Worm (Caenorhabditis elegans) whole organism, young adult: ENCODE measurements around the gene C54D2.6.

ENCODE experiments used
- B0019.2 ChIP-seq: fragments of 200-800 bp; sonication (Bioruptor generic); conservative IDR thresholded peaks from 2 replicates; pipeline ENCODE4 v1.3.6; 2022; ENCODE audit warnings: missing genetic modification reagents, missing genetic modification characterization, missing compliant biosample characterization
- F37B4.10 ChIP-seq: fragments of 200-800 bp; sonication (Bioruptor generic); IDR thresholded peaks from 2 replicates; pipeline ENCODE4 v1.3.6; 2022; ENCODE audit warnings: missing genetic modification characterization, missing compliant biosample characterization
- F55B11.4 ChIP-seq: sonication (generic microtip); optimal IDR thresholded peaks from 2 replicates; lab custom pipeline; 2016; ENCODE audit warnings: missing compliant biosample characterization, missing genetic modification characterization, borderline replicate concordance; ENCODE audit not compliant: insufficient read depth
- T26A5.8 ChIP-seq: sonication (generic microtip); optimal IDR thresholded peaks from 2 replicates; lab custom pipeline; 2016; ENCODE audit warnings: missing genetic modification characterization, missing compliant biosample characterization
- Y53F4B.3 ChIP-seq: fragments of 200-800 bp; sonication (Bioruptor generic); IDR thresholded peaks from 2 replicates; pipeline ENCODE4 v1.3.6; 2022; ENCODE audit warnings: missing genetic modification reagents, missing genetic modification characterization, missing compliant biosample characterization
- Y56A3A.18 ChIP-seq: fragments of 200-800 bp; sonication (Bioruptor generic); IDR thresholded peaks from 2 replicates; pipeline ENCODE4 v1.3.6; 2022; ENCODE audit warnings: missing genetic modification reagents, missing genetic modification characterization, missing compliant biosample characterization
- akir-1 ChIP-seq: fragments of 200-800 bp; sonication (Bioruptor generic); optimal IDR thresholded peaks from 2 replicates; lab custom pipeline; 2018; ENCODE audit warnings: mild to moderate bottlenecking, missing genetic modification characterization, moderate library complexity, missing compliant biosample characterization
- aptf-2 ChIP-seq: fragments of 200-800 bp; sonication (Bioruptor generic); conservative IDR thresholded peaks from 2 replicates; pipeline ENCODE4 v1.3.6; 2022; ENCODE audit warnings: missing genetic modification reagents, missing genetic modification characterization, missing compliant biosample characterization
- attf-3 ChIP-seq: fragments of 200-800 bp; sonication (Bioruptor generic); conservative IDR thresholded peaks from 2 replicates; pipeline ENCODE4 v1.3.6; 2022; ENCODE audit warnings: missing genetic modification reagents, missing genetic modification characterization, missing compliant biosample characterization
- attf-6 ChIP-seq: fragments of 200-800 bp; sonication (Bioruptor generic); IDR thresholded peaks from 2 replicates; pipeline ENCODE4 v1.3.6; 2022; ENCODE audit warnings: missing genetic modification reagents, missing genetic modification characterization, missing compliant biosample characterization
- ceh-40 ChIP-seq: fragments of 200-800 bp; sonication (Bioruptor generic); IDR thresholded peaks from 2 replicates; pipeline ENCODE4 v1.3.6; 2022; ENCODE audit warnings: missing genetic modification characterization, missing compliant biosample characterization
- ceh-91 ChIP-seq: fragments of 200-800 bp; sonication (Bioruptor generic); IDR thresholded peaks from 2 replicates; pipeline ENCODE4 v1.3.6; 2022; ENCODE audit warnings: missing genetic modification reagents, missing genetic modification characterization, missing compliant biosample characterization
- dox-1 ChIP-seq: fragments of 200-800 bp; sonication (Bioruptor generic); IDR thresholded peaks from 2 replicates; pipeline ENCODE4 v1.3.6; 2022; ENCODE audit warnings: missing genetic modification reagents, missing genetic modification characterization, missing compliant biosample characterization
- efl-1 ChIP-seq: fragments of 150-350 bp; optimal IDR thresholded peaks from 2 replicates; lab custom pipeline; 2014; ENCODE audit warnings: missing biosample characterization, missing genetic modification reagents, missing genetic modification characterization
- ekl-4 ChIP-seq: fragments of 200-800 bp; sonication (Bioruptor generic); IDR thresholded peaks from 2 replicates; pipeline ENCODE4 v1.3.6; 2022; ENCODE audit warnings: missing genetic modification reagents, missing genetic modification characterization, missing compliant biosample characterization
- fkh-3 ChIP-seq: sonication (generic microtip); optimal IDR thresholded peaks from 2 replicates; lab custom pipeline; 2016; ENCODE audit warnings: mild to moderate bottlenecking, missing genetic modification characterization, missing compliant biosample characterization
- him-1 ChIP-seq: sonication (generic microtip); optimal IDR thresholded peaks from 2 replicates; lab custom pipeline; 2016; ENCODE audit warnings: missing genotype, missing genetic modification reagents, missing genetic modification characterization, missing compliant biosample characterization
- hlh-12 ChIP-seq: sonication (generic microtip); optimal IDR thresholded peaks from 2 replicates; lab custom pipeline; 2016; ENCODE audit warnings: missing genetic modification characterization, missing compliant biosample characterization
- hlh-26 ChIP-seq: fragments of 200-800 bp; sonication (Bioruptor generic); conservative IDR thresholded peaks from 2 replicates; pipeline ENCODE4 v1.3.6; 2022; ENCODE audit warnings: missing genetic modification reagents, missing genetic modification characterization, missing compliant biosample characterization
- hmg-1.2 ChIP-seq: fragments of 200-800 bp; sonication (Bioruptor generic); IDR thresholded peaks from 2 replicates; pipeline ENCODE4 v1.3.6; 2022; ENCODE audit warnings: missing genetic modification reagents, missing genetic modification characterization, missing compliant biosample characterization
- hsf-1 ChIP-seq: fragments of 200-800 bp; sonication (Bioruptor generic); IDR thresholded peaks from 2 replicates; pipeline ENCODE4 v1.3.6; 2022; ENCODE audit warnings: missing genetic modification reagents, missing genetic modification characterization, missing compliant biosample characterization
- let-607 ChIP-seq, 2 experiments: fragments of 200-800 bp in 1 of 2; sonication (Bioruptor generic) in 1 of 2; sonication (generic microtip) in 1 of 2; optimal IDR thresholded peaks; 2 replicates each; lab custom pipeline; 2016 to 2018; ENCODE audit warnings: mild to moderate bottlenecking in 2 of 2, missing compliant biosample characterization in 2 of 2, missing genetic modification characterization in 2 of 2, moderate library complexity in 2 of 2, missing genotype in 1 of 2
- lin-54 ChIP-seq: fragments of 200-800 bp; sonication (Bioruptor generic); optimal IDR thresholded peaks from 2 replicates; lab custom pipeline; 2018; ENCODE audit warnings: mild to moderate bottlenecking, missing genetic modification characterization, missing compliant biosample characterization
- madf-6 ChIP-seq: fragments of 200-800 bp; sonication (Bioruptor generic); IDR thresholded peaks from 2 replicates; pipeline ENCODE4 v1.3.6; 2022; ENCODE audit warnings: missing genetic modification reagents, missing genetic modification characterization, missing compliant biosample characterization
- madf-8 ChIP-seq: fragments of 200-800 bp; sonication (Bioruptor generic); conservative IDR thresholded peaks from 2 replicates; pipeline ENCODE4 v1.3.6; 2022; ENCODE audit warnings: missing genetic modification reagents, missing genetic modification characterization, missing compliant biosample characterization
- nfya-2 ChIP-seq: fragments of 200-800 bp; sonication (Bioruptor generic); IDR thresholded peaks from 2 replicates; pipeline ENCODE4 v1.3.6; 2022; ENCODE audit warnings: missing genetic modification reagents, missing genetic modification characterization, missing compliant biosample characterization
- nhr-120 ChIP-seq: fragments of 200-800 bp; sonication (Bioruptor generic); IDR thresholded peaks from 2 replicates; pipeline ENCODE4 v1.3.6; 2022; ENCODE audit warnings: missing genetic modification characterization, missing compliant biosample characterization
- nhr-179 ChIP-seq: sonication (generic microtip); optimal IDR thresholded peaks from 2 replicates; lab custom pipeline; 2016; ENCODE audit warnings: mild to moderate bottlenecking, missing genetic modification characterization, missing compliant biosample characterization
- pbrm-1 ChIP-seq: fragments of 200-800 bp; sonication (Bioruptor generic); IDR thresholded peaks from 2 replicates; pipeline ENCODE4 v1.3.6; 2022; ENCODE audit warnings: missing genetic modification reagents, missing genetic modification characterization, missing compliant biosample characterization
- tlf-1 ChIP-seq: fragments of 200-800 bp; sonication (Bioruptor generic); optimal IDR thresholded peaks from 2 replicates; lab custom pipeline; 2018; ENCODE audit warnings: mild to moderate bottlenecking, missing genetic modification characterization, missing compliant biosample characterization
- zim-3 ChIP-seq: sonication (generic microtip); optimal IDR thresholded peaks from 2 replicates; lab custom pipeline; 2017; ENCODE audit warnings: mild to moderate bottlenecking, missing genetic modification characterization, moderate library complexity, missing compliant biosample characterization
- ztf-25 ChIP-seq: fragments of 200-800 bp; sonication (Bioruptor generic); IDR thresholded peaks from 2 replicates; pipeline ENCODE4 v1.3.6; 2022; ENCODE audit warnings: missing genetic modification reagents, missing genetic modification characterization, missing compliant biosample characterization
- ztf-28 ChIP-seq: fragments of 200-800 bp; sonication (Bioruptor generic); IDR thresholded peaks from 2 replicates; pipeline ENCODE4 v1.3.6; 2022; ENCODE audit warnings: missing genetic modification reagents, missing genetic modification characterization, missing compliant biosample characterization
- ztf-3 ChIP-seq: fragments of 200-800 bp; sonication (Bioruptor generic); optimal IDR thresholded peaks from 2 replicates; lab custom pipeline; 2018; ENCODE audit warnings: mild to moderate bottlenecking, missing genetic modification characterization, missing compliant biosample characterization

The C54D2.6 gene

ce11 chrX:7847413-7847812 lies at the start of gene C54D2.6:
C54D2.6 (minus strand) TSS chrX:7847513.
- no peak for TF ChIP-seq ztf-28 (GFP tag; lab: Robert Waterston, UW)

- TF ChIP-seq ztf-3, result no peak
- no peak for TF ChIP-seq lin-54
- TF ChIP-seq attf-6 (GFP tag; lab: Robert Waterston, UW), result no peak
- TF ChIP-seq madf-6 (GFP tag; lab: Robert Waterston, UW), result no peak
- TF ChIP-seq F37B4.10 (GFP tag; lab: Robert Waterston, UW), result no peak
- no peak for TF ChIP-seq hmg-1.2 (GFP tag; lab: Robert Waterston, UW)
- no peak for TF ChIP-seq Y53F4B.3 (GFP tag; lab: Robert Waterston, UW)
- TF ChIP-seq aptf-2 (GFP tag; lab: Robert Waterston, UW), result no peak
- TF ChIP-seq ztf-25 (GFP tag; lab: Robert Waterston, UW), result no peak
- no peak for TF ChIP-seq let-607 (tag; optimal IDR thresholded peaks at IDR 0.05; lab: Kevin White, UChicago)
- no peak for TF ChIP-seq efl-1 (GFP tag; lab: Kevin White, UChicago)
- TF ChIP-seq ceh-40 (GFP tag; lab: Robert Waterston, UW), result no peak
- TF ChIP-seq tlf-1 (GFP tag; lab: Kevin White, UChicago), result no peak
Observed at ce11 chrX:7892296-7892695, 45.0 kb upstream of the C54D2.6 start, which contains the start of gene C39D10.5. C39D10.5 (minus strand) TSS chrX:7892396.

DNA sequence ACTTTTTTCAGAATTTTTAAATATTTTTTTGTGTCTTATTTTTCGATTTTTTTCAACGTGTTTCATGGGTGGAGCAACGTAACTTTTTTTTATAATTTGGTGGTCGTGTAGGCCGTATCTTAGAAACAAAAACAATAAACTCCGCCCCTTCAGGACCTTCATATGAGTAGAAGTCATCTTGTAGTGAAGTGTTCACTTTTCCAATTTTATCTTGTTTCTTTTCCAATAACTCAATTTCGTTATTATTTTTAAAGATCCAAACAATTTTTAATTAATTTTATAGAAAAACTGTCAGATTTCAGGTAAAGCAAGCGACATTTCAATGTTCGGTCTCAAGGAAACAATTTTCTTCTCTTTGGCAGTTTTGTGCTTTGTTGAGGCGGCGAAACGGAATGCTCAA lies 41.6 kb upstream of the C54D2.6 start, which contains the start of gene C39D10.2:
TSS of gene C39D10.2 (plus strand) at position 301 of the 400 bp plus-strand sequence.
- TF ChIP-seq him-1 (tag; lab: Kevin White, UChicago) (no peak), T26A5.8 (tag; lab: Kevin White, UChicago) (no peak), ceh-91 (no peak)

ce11 chrX:7886200-7886599 lies 38.9 kb upstream of the C54D2.6 start:
- TF ChIP-seq akir-1 (GFP tag; lab: Kevin White, UChicago) (no peak), hlh-12 (tag; lab: Kevin White, UChicago) (no peak), F55B11.4 (tag; lab: Kevin White, UChicago) (no peak), hlh-26 (no peak), tlf-1 (GFP tag; lab: Kevin White, UChicago) (no peak), ceh-91 (no peak), B0019.2 (GFP tag; lab: Robert Waterston, UW) (no peak), fkh-3 (tag; lab: Kevin White, UChicago) (no peak), attf-3 (GFP tag; lab: Robert Waterston, UW) (no peak), Y56A3A.18 (GFP tag; lab: Robert Waterston, UW) (no peak), dox-1 (GFP tag; lab: Robert Waterston, UW) (no peak), nhr-179 (tag; lab: Kevin White, UChicago) (no peak), nfya-2 (GFP tag; lab: Robert Waterston, UW) (no peak), zim-3 (tag; lab: Kevin White, UChicago) (no peak), ekl-4 (GFP tag; lab: Robert Waterston, UW) (no peak), nhr-120 (no peak), pbrm-1 (GFP tag; lab: Robert Waterston, UW) (no peak), hsf-1 (GFP tag; lab: Robert Waterston, UW) (no peak), madf-8 (no peak)
- TF ChIP-seq, all 124 proteins: peak for 0
